Worm (Caenorhabditis elegans): ENCODE results near the gene fipr-5.

- TF ChIP-seq scrt-1 (GFP tag; IDR thresholded peaks at IDR 0.05) = no peak
- no peak for TF ChIP-seq ama-1 (optimal IDR thresholded peaks at IDR 0.05)
- TF ChIP-seq F13C5.2 (tag; optimal IDR thresholded peaks at IDR 0.05) = no peak
- TF ChIP-seq tra-4 (tag; optimal IDR thresholded peaks at IDR 0.05) = no peak
- no peak for TF ChIP-seq hmbx-1 (tag; optimal IDR thresholded peaks at IDR 0.05)
- TF ChIP-seq flt-1 (GFP tag; IDR thresholded peaks at IDR 0.05) = no peak
- no peak for TF ChIP-seq sea-1 (GFP tag; conservative IDR thresholded peaks at IDR 0.05)
- no peak for TF ChIP-seq hnd-1 (tag; optimal IDR thresholded peaks at IDR 0.05)
- TF ChIP-seq B0310.2 (tag; optimal IDR thresholded peaks at IDR 0.05) = no peak
- no peak for TF ChIP-seq pes-1 (GFP tag; IDR thresholded peaks at IDR 0.05)
- no peak for TF ChIP-seq ceh-13 (GFP tag; optimal IDR thresholded peaks at IDR 0.05)
- no peak for TF ChIP-seq ceh-36 (tag; optimal IDR thresholded peaks at IDR 0.05)
- TF ChIP-seq tbx-37 (GFP tag; conservative IDR thresholded peaks at IDR 0.05) = no peak
- TF ChIP-seq hmg-4 (GFP tag; optimal IDR thresholded peaks at IDR 0.05) = no peak
Observed at ce11 chrV:10266050-10266449, 44.8 kb upstream of the fipr-5 start.
